Fruit fly (Drosophila melanogaster) whole organism, prepupa: Measurements from ENCODE around the gene CG13694.

Experiments
- Blimp-1 ChIP-seq: fragments of 200-800 bp; sonication (Bioruptor generic); optimal IDR thresholded peaks from 3 replicates; lab custom pipeline; 2017; ENCODE audit warnings: missing biosample characterization, missing genetic modification characterization, mild to moderate bottlenecking, moderate library complexity, missing genetic modification reagents
- CG10631 ChIP-seq: fragments of 200-800 bp; sonication (Bioruptor generic); optimal IDR thresholded peaks from 2 replicates; lab custom pipeline; 2016; ENCODE audit warnings: missing biosample characterization, missing genetic modification characterization
- CG10669 ChIP-seq: fragments of 200-800 bp; sonication (Bioruptor generic); optimal IDR thresholded peaks from 3 replicates; lab custom pipeline; 2018; ENCODE audit warnings: missing biosample characterization, mild to moderate bottlenecking, missing genetic modification characterization, moderate library complexity
- CG11294 ChIP-seq: fragments of 200-800 bp; sonication (Bioruptor generic); IDR thresholded peaks from 2 replicates; pipeline ENCODE4 v1.3.6; 2022; ENCODE audit warnings: missing biosample characterization, missing genetic modification characterization
- CG11762 ChIP-seq: fragments of 200-800 bp; sonication (Bioruptor generic); optimal IDR thresholded peaks from 3 replicates; lab custom pipeline; 2016; ENCODE audit warnings: missing biosample characterization, missing genetic modification characterization; ENCODE audit not compliant: insufficient read depth
- CG15336 ChIP-seq: fragments of 200-800 bp; sonication (Bioruptor generic); IDR thresholded peaks from 2 replicates; pipeline ENCODE4 v1.3.6; 2022; ENCODE audit warnings: missing biosample characterization, missing genetic modification characterization
- CG1621 ChIP-seq: fragments of 200-800 bp; sonication (Bioruptor generic); optimal IDR thresholded peaks from 3 replicates; lab custom pipeline; 2018; ENCODE audit warnings: missing biosample characterization, mild to moderate bottlenecking, missing genetic modification characterization
- CG16779 ChIP-seq: fragments of 200-800 bp; sonication (Bioruptor generic); optimal IDR thresholded peaks from 3 replicates; lab custom pipeline; 2017; ENCODE audit warnings: missing biosample characterization, mild to moderate bottlenecking, missing genetic modification characterization
- CG3032 ChIP-seq: fragments of 200-800 bp; optimal IDR thresholded peaks from 2 replicates; lab custom pipeline; 2019; ENCODE audit warnings: missing biosample characterization, mild to moderate bottlenecking, missing genetic modification characterization, moderate library complexity
- CG34406 ChIP-seq: fragments of 200-800 bp; sonication (Bioruptor generic); optimal IDR thresholded peaks from 3 replicates; lab custom pipeline; 2016; ENCODE audit warnings: missing biosample characterization, missing genetic modification characterization
- CG3919 ChIP-seq: fragments of 200-800 bp; sonication (Bioruptor generic); optimal IDR thresholded peaks from 3 replicates; lab custom pipeline; 2016; ENCODE audit warnings: missing biosample characterization, missing genetic modification characterization
- CG6163 ChIP-seq: fragments of 200-800 bp; sonication (Bioruptor generic); IDR thresholded peaks from 3 replicates; pipeline ENCODE4 v1.3.6; 2022; ENCODE audit warnings: missing biosample characterization, missing genetic modification characterization
- CG6276 ChIP-seq: fragments of 200-800 bp; sonication (Bioruptor generic); optimal IDR thresholded peaks from 2 replicates; lab custom pipeline; 2017; ENCODE audit warnings: missing biosample characterization, mild to moderate bottlenecking, missing genetic modification characterization
- CG6808 ChIP-seq: fragments of 200-800 bp; sonication (Bioruptor generic); optimal IDR thresholded peaks from 3 replicates; lab custom pipeline; 2017; ENCODE audit warnings: missing biosample characterization, missing genetic modification characterization, mild to moderate bottlenecking, moderate library complexity, missing genetic modification reagents
- CG6854 ChIP-seq: fragments of 200-800 bp; sonication (Bioruptor generic); optimal IDR thresholded peaks from 2 replicates; lab custom pipeline; 2017; ENCODE audit warnings: missing biosample characterization, mild to moderate bottlenecking, missing genetic modification characterization
- CG7368 ChIP-seq: fragments of 200-800 bp; sonication (Bioruptor generic); optimal IDR thresholded peaks from 3 replicates; lab custom pipeline; 2016; ENCODE audit warnings: missing biosample characterization, missing genetic modification characterization
- CG8319 ChIP-seq: fragments of 200-800 bp; sonication (Bioruptor generic); optimal IDR thresholded peaks from 3 replicates; lab custom pipeline; 2016; ENCODE audit warnings: missing biosample characterization, missing genetic modification characterization
- CG9139 ChIP-seq: fragments of 200-800 bp; sonication (Bioruptor generic); optimal IDR thresholded peaks from 3 replicates; lab custom pipeline; 2017; ENCODE audit warnings: missing biosample characterization, mild to moderate bottlenecking, missing genetic modification characterization
- Eip75B ChIP-seq: fragments of 200-800 bp; sonication (Bioruptor generic); optimal IDR thresholded peaks from 3 replicates; lab custom pipeline; 2016; ENCODE audit warnings: missing biosample characterization, missing genetic modification characterization
- Eip78C ChIP-seq: fragments of 200-800 bp; sonication (Bioruptor generic); peaks from one replicate; lab custom pipeline; 2016; ENCODE audit warnings: missing biosample characterization, missing genetic modification characterization
- Eip93F ChIP-seq: fragments of 200-800 bp; sonication (Bioruptor generic); optimal IDR thresholded peaks from 2 replicates; lab custom pipeline; 2016; ENCODE audit warnings: missing biosample characterization, mild to moderate bottlenecking, missing genetic modification characterization
- Ets21C ChIP-seq: fragments of 200-800 bp; sonication (Bioruptor generic); optimal IDR thresholded peaks from 3 replicates; lab custom pipeline; 2016; ENCODE audit warnings: missing biosample characterization, missing genetic modification characterization
- Ets96B ChIP-seq: fragments of 200-800 bp; optimal IDR thresholded peaks from 2 replicates; lab custom pipeline; 2019; ENCODE audit warnings: missing biosample characterization, mild to moderate bottlenecking, missing genetic modification characterization, moderate library complexity
- Gug ChIP-seq: fragments of 200-800 bp; sonication (Bioruptor generic); IDR thresholded peaks from 2 replicates; pipeline ENCODE4 v1.3.6; 2022; ENCODE audit warnings: missing biosample characterization, missing genetic modification characterization
- Lpt ChIP-seq: fragments of 200-800 bp; sonication (Bioruptor generic); optimal IDR thresholded peaks from 3 replicates; lab custom pipeline; 2016; ENCODE audit warnings: missing biosample characterization, missing genetic modification characterization
- Met ChIP-seq: fragments of 200-800 bp; sonication (Bioruptor generic); optimal IDR thresholded peaks from 3 replicates; lab custom pipeline; 2016; ENCODE audit warnings: missing biosample characterization, missing genetic modification characterization
- OdsH ChIP-seq: fragments of 200-800 bp; sonication (Bioruptor generic); optimal IDR thresholded peaks from 3 replicates; lab custom pipeline; 2016; ENCODE audit warnings: missing biosample characterization, missing genetic modification characterization
- Smox ChIP-seq: fragments of 200-800 bp; sonication (Bioruptor generic); optimal IDR thresholded peaks from 3 replicates; lab custom pipeline; 2016; ENCODE audit warnings: missing biosample characterization, missing genetic modification characterization
- Sox102F ChIP-seq: fragments of 200-800 bp; sonication (Bioruptor generic); optimal IDR thresholded peaks from 2 replicates; lab custom pipeline; 2016; ENCODE audit warnings: missing biosample characterization, mild to moderate bottlenecking, missing genetic modification characterization
- Sox14 ChIP-seq: fragments of 200-800 bp; sonication (Bioruptor generic); optimal IDR thresholded peaks from 3 replicates; lab custom pipeline; 2016; ENCODE audit warnings: missing biosample characterization, missing genetic modification characterization
- Sox15 ChIP-seq: fragments of 200-800 bp; sonication (Bioruptor generic); optimal IDR thresholded peaks from 3 replicates; lab custom pipeline; 2016; ENCODE audit warnings: missing biosample characterization, missing genetic modification characterization
- achi ChIP-seq: fragments of 200-800 bp; sonication (Bioruptor generic); optimal IDR thresholded peaks from 3 replicates; lab custom pipeline; 2016; ENCODE audit warnings: missing biosample characterization, missing genetic modification characterization
- dac ChIP-seq: fragments of 200-800 bp; sonication (Bioruptor generic); optimal IDR thresholded peaks from 2 replicates; lab custom pipeline; 2017; ENCODE audit warnings: missing biosample characterization, mild to moderate bottlenecking, missing genetic modification characterization
- esn ChIP-seq: fragments of 200-800 bp; sonication (Bioruptor generic); optimal IDR thresholded peaks from 2 replicates; lab custom pipeline; 2016; ENCODE audit warnings: missing biosample characterization, mild to moderate bottlenecking, missing genetic modification characterization, moderate library complexity
- fd85E ChIP-seq: fragments of 200-800 bp; sonication (Bioruptor generic); optimal IDR thresholded peaks from 3 replicates; lab custom pipeline; 2016; ENCODE audit warnings: missing biosample characterization, missing genetic modification characterization
- fkh ChIP-seq: fragments of 200-800 bp; sonication (Bioruptor generic); optimal IDR thresholded peaks from 3 replicates; lab custom pipeline; 2017; ENCODE audit warnings: missing biosample characterization, mild to moderate bottlenecking, missing genetic modification characterization, moderate library complexity
- lz ChIP-seq: fragments of 200-800 bp; sonication (Bioruptor generic); optimal IDR thresholded peaks from 3 replicates; lab custom pipeline; 2016; ENCODE audit warnings: missing biosample characterization, missing genetic modification characterization
- pdm3 ChIP-seq: fragments of 200-800 bp; sonication (Bioruptor generic); optimal IDR thresholded peaks from 3 replicates; lab custom pipeline; 2016; ENCODE audit warnings: missing biosample characterization, missing genetic modification characterization
- salr ChIP-seq, 2 experiments: fragments of 200-800 bp; sonication (Bioruptor generic); optimal IDR thresholded peaks; 3 replicates each; lab custom pipeline; 2016 to 2018; ENCODE audit warnings: missing biosample characterization in 2 of 2, missing genetic modification characterization in 2 of 2, mild to moderate bottlenecking in 1 of 2
- svp ChIP-seq: fragments of 200-800 bp; sonication (Bioruptor generic); peaks from one replicate; lab custom pipeline; 2016; ENCODE audit warnings: missing biosample characterization, missing genetic modification characterization
- topi ChIP-seq: fragments of 200-800 bp; sonication (Bioruptor generic); optimal IDR thresholded peaks from 3 replicates; lab custom pipeline; 2016; ENCODE audit warnings: missing biosample characterization, missing genetic modification characterization
- vri ChIP-seq: fragments of 200-800 bp; sonication (Bioruptor generic); optimal IDR thresholded peaks from 3 replicates; lab custom pipeline; 2016; ENCODE audit warnings: missing biosample characterization, mild to moderate bottlenecking, missing genetic modification characterization

CG13694 gene

dm6 chr2L:116388-116787, at the start of gene CG13694:
Gene CG13694, minus strand, starts transcription at chr2L:116488.
- no peak for TF ChIP-seq svp (GFP tag; lab: Kevin White, UChicago)
- TF ChIP-seq CG9139 = no peak
- no peak for TF ChIP-seq achi (GFP tag; lab: Kevin White, UChicago)
- TF ChIP-seq dac (GFP tag; lab: Kevin White, UChicago) = no peak
- TF ChIP-seq OdsH (GFP tag; lab: Kevin White, UChicago) = no peak
- TF ChIP-seq lz = no peak
- TF ChIP-seq Eip93F (GFP tag; lab: Kevin White, UChicago) = no peak
- TF ChIP-seq CG15336 (GFP tag; lab: Robert Waterston, UW) = no peak
- TF ChIP-seq Eip75B (GFP tag; lab: Kevin White, UChicago) = no peak
- no peak for TF ChIP-seq Ets21C
- TF ChIP-seq CG7368 (GFP tag; lab: Kevin White, UChicago) = no peak
- no peak for TF ChIP-seq CG6276 (GFP tag; lab: Kevin White, UChicago)
- no peak for TF ChIP-seq Gug
- no peak for TF ChIP-seq CG16779 (tag; lab: Kevin White, UChicago)
- no peak for TF ChIP-seq esn (GFP tag; lab: Kevin White, UChicago)
- TF ChIP-seq Sox15 (GFP tag; lab: Kevin White, UChicago) = no peak
- TF ChIP-seq CG34406 = no peak
- TF ChIP-seq salr (GFP tag; optimal IDR thresholded peaks at IDR 0.05; lab: Kevin White, UChicago) = no peak
- no peak for TF ChIP-seq CG6163
- no peak for TF ChIP-seq Lpt (GFP tag; lab: Kevin White, UChicago)

dm6 chr2L:165253-165890, 49.1 kb upstream of the CG13694 start:
- TF ChIP-seq vri (GFP tag; lab: Kevin White, UChicago) (peak; percentile 47), CG6854 (peak; percentile 16), salr (GFP tag; optimal IDR thresholded peaks at IDR 0.05; lab: Kevin White, UChicago) (no peak), Met (GFP tag; lab: Kevin White, UChicago) (peak; percentile 12), CG10669 (no peak), svp (GFP tag; lab: Kevin White, UChicago) (peak; percentile 86), Sox14 (GFP tag; lab: Kevin White, UChicago) (peak; percentile 44)

dm6 chr2L:163229-163628, 46.9 kb upstream of the CG13694 start:
- TF ChIP-seq Eip75B (GFP tag; lab: Kevin White, UChicago) (no peak), fd85E (GFP tag; lab: Kevin White, UChicago) (no peak), fkh (GFP tag; lab: Kevin White, UChicago) (peak; percentile 24)

dm6 chr2L:162208-162607, 45.9 kb upstream of the CG13694 start:
- TF ChIP-seq CG11762 = no peak
- TF ChIP-seq CG10631 (GFP tag; lab: Kevin White, UChicago) = peak; percentile 25
- TF ChIP-seq Eip78C = peak; percentile 56

dm6 chr2L:161453-162175, 45.3 kb upstream of the CG13694 start:
- TF ChIP-seq CG6276 (GFP tag; lab: Kevin White, UChicago) = peak; percentile 64
- TF ChIP-seq Blimp-1 = peak; percentile 11
- no peak for TF ChIP-seq CG11294
- no peak for TF ChIP-seq CG3032 (tag; lab: Kevin White, UChicago)
- peak; percentile 41 for TF ChIP-seq CG6808 (GFP tag; lab: Kevin White, UChicago)
- no peak for TF ChIP-seq CG8319
- TF ChIP-seq salr (GFP tag; optimal IDR thresholded peaks at IDR 0.05; lab: Kevin White, UChicago) = peak; percentile 20 to 21
- peak; percentile 90 for TF ChIP-seq Eip93F (GFP tag; lab: Kevin White, UChicago)
- no peak for TF ChIP-seq CG3919 (GFP tag; lab: Kevin White, UChicago)
- TF ChIP-seq Ets96B (tag; lab: Kevin White, UChicago) = peak; percentile 3
- TF ChIP-seq Sox14 (GFP tag; lab: Kevin White, UChicago) = peak; percentile 35
- peak; percentile 34 for TF ChIP-seq Sox102F (GFP tag; lab: Kevin White, UChicago)
- peak; percentile 20 for TF ChIP-seq pdm3 (GFP tag; lab: Kevin White, UChicago)
- TF ChIP-seq topi = peak; percentile 12
- TF ChIP-seq CG6854 = peak; percentile 62
- TF ChIP-seq svp (GFP tag; lab: Kevin White, UChicago) = peak; percentile 82
- peak; percentile 65 for TF ChIP-seq fd85E (GFP tag; lab: Kevin White, UChicago)
- TF ChIP-seq fkh (GFP tag; lab: Kevin White, UChicago) = peak; percentile 99
- peak; percentile 49 for TF ChIP-seq CG1621 (tag; lab: Kevin White, UChicago)
- TF ChIP-seq Smox (GFP tag; lab: Kevin White, UChicago) = peak; percentile 29
- peak; percentile 37 for TF ChIP-seq Ets21C
